Worm (Caenorhabditis elegans) whole organism, L4 larva: Measurements from ENCODE around the gene lir-3.

Experiments used
- D1046.2 ChIP-seq: fragments of 200-800 bp; sonication (Bioruptor generic); IDR thresholded peaks from 2 replicates; pipeline ENCODE4 v1.3.6; 2022; ENCODE audit warnings: missing genetic modification characterization, missing compliant biosample characterization
- F26F4.8 ChIP-seq: fragments of 200-800 bp; sonication (Bioruptor generic); conservative IDR thresholded peaks from 2 replicates; pipeline ENCODE4 v1.3.6; 2022; ENCODE audit warnings: missing genetic modification characterization, missing compliant biosample characterization
- F37D6.2 ChIP-seq: sonication (generic microtip); optimal IDR thresholded peaks from 2 replicates; lab custom pipeline; 2016; ENCODE audit warnings: mild to moderate bottlenecking, missing genetic modification characterization, missing compliant biosample characterization
- F44E2.7 ChIP-seq: fragments of 200-800 bp; sonication (Bioruptor generic); IDR thresholded peaks from 2 replicates; pipeline ENCODE4 v2.1.2; 2022; ENCODE audit warnings: missing genetic modification characterization, missing compliant biosample characterization
- T20F7.1 ChIP-seq: fragments of 200-800 bp; sonication (Bioruptor generic); optimal IDR thresholded peaks from 2 replicates; lab custom pipeline; 2018; ENCODE audit warnings: mild to moderate bottlenecking, missing genetic modification characterization, missing compliant biosample characterization
- Y48G9A.11 ChIP-seq: fragments of 200-800 bp; sonication (Bioruptor generic); IDR thresholded peaks from 2 replicates; pipeline ENCODE4 v1.3.6; 2022; ENCODE audit warnings: missing genetic modification reagents, missing genetic modification characterization, missing compliant biosample characterization
- ZK546.5 ChIP-seq, 2 experiments: sonication (generic microtip); optimal IDR thresholded peaks; 2 replicates each; lab custom pipeline; 2017; ENCODE audit warnings: missing biosample characterization in 2 of 2, missing genetic modification characterization in 2 of 2
- ama-1 ChIP-seq: fragments of 150-350 bp; optimal IDR thresholded peaks from 2 replicates; lab custom pipeline; 2014; ENCODE audit warnings: inconsistent platforms, mixed read lengths
- arid-1 ChIP-seq: fragments of 200-800 bp; sonication (Bioruptor generic); conservative IDR thresholded peaks from 2 replicates; pipeline ENCODE4 v1.3.6; 2022; ENCODE audit warnings: missing genetic modification reagents, missing genetic modification characterization, missing compliant biosample characterization
- ceh-32 ChIP-seq: sonication (generic microtip); optimal IDR thresholded peaks from 2 replicates; lab custom pipeline; 2016; ENCODE audit warnings: mild to moderate bottlenecking, missing genetic modification characterization, missing compliant biosample characterization; ENCODE audit not compliant: poor library complexity
- ceh-82 ChIP-seq: sonication (generic microtip); optimal IDR thresholded peaks from 2 replicates; lab custom pipeline; 2017; ENCODE audit warnings: missing biosample characterization, missing genetic modification characterization
- cey-2 ChIP-seq: sonication (generic microtip); optimal IDR thresholded peaks from 3 replicates; lab custom pipeline; 2017; ENCODE audit warnings: missing genetic modification characterization, mild to moderate bottlenecking, missing compliant biosample characterization, antibody characterized with exemption, borderline replicate concordance; ENCODE audit not compliant: insufficient read depth
- daf-16 ChIP-seq, 3 experiments: sonication (generic microtip); optimal IDR thresholded peaks; 2 replicates each; lab custom pipeline; 2016 to 2017; ENCODE audit warnings: missing genetic modification characterization in 3 of 3, missing genetic modification reagents in 3 of 3, mild to moderate bottlenecking in 2 of 3, missing compliant biosample characterization in 2 of 3, missing biosample characterization in 1 of 3, moderate library complexity in 1 of 3
- daf-8 ChIP-seq: fragments of 200-800 bp; sonication (Bioruptor generic); IDR thresholded peaks from 2 replicates; pipeline ENCODE4 v1.3.6; 2022; ENCODE audit warnings: missing genetic modification characterization, missing compliant biosample characterization
- dmd-8 ChIP-seq: fragments of 200-800 bp; sonication (Bioruptor generic); IDR thresholded peaks from 2 replicates; pipeline ENCODE4 v1.3.6; 2022; ENCODE audit warnings: missing genetic modification characterization, missing compliant biosample characterization
- dmd-9 ChIP-seq: fragments of 200-800 bp; sonication (Bioruptor generic); IDR thresholded peaks from 2 replicates; pipeline ENCODE4 v1.3.6; 2022; ENCODE audit warnings: missing genetic modification reagents, missing genetic modification characterization, missing compliant biosample characterization
- dpl-1 ChIP-seq: fragments of 150-350 bp; optimal IDR thresholded peaks from 2 replicates; lab custom pipeline; 2014; ENCODE audit warnings: missing biosample characterization, missing genetic modification reagents, missing genetic modification characterization
- dve-1 ChIP-seq: sonication (generic microtip); optimal IDR thresholded peaks from 2 replicates; lab custom pipeline; 2017; ENCODE audit warnings: antibody characterized with exemption, mild to moderate bottlenecking, missing genetic modification characterization, missing compliant biosample characterization; ENCODE audit not compliant: insufficient read depth
- egl-43 ChIP-seq: fragments of 200-800 bp; sonication (Bioruptor generic); IDR thresholded peaks from 2 replicates; pipeline ENCODE4 v1.3.6; 2022; ENCODE audit warnings: missing genetic modification reagents, missing genetic modification characterization, missing compliant biosample characterization
- fos-1 ChIP-seq: fragments of 150-350 bp; optimal IDR thresholded peaks from 2 replicates; lab custom pipeline; 2014; ENCODE audit warnings: missing biosample characterization, missing genetic modification characterization
- hlh-11 ChIP-seq: fragments of 200-800 bp; sonication (Bioruptor generic); optimal IDR thresholded peaks from 2 replicates; lab custom pipeline; 2018; ENCODE audit warnings: mild to moderate bottlenecking, missing genetic modification characterization, missing compliant biosample characterization
- hlh-30 ChIP-seq: sonication (generic microtip); optimal IDR thresholded peaks from 2 replicates; lab custom pipeline; 2017; ENCODE audit warnings: antibody characterized with exemption, mild to moderate bottlenecking, missing genetic modification characterization, missing compliant biosample characterization; ENCODE audit not compliant: insufficient read depth
- lin-29 ChIP-seq: fragments of 200-800 bp; sonication (Bioruptor generic); IDR thresholded peaks from 2 replicates; pipeline ENCODE4 v1.3.6; 2022; ENCODE audit warnings: missing genetic modification reagents, missing genetic modification characterization, missing compliant biosample characterization
- madf-9 ChIP-seq: fragments of 200-800 bp; sonication (Bioruptor generic); conservative IDR thresholded peaks from 2 replicates; pipeline ENCODE4 v1.3.6; 2022; ENCODE audit warnings: missing genetic modification reagents, missing genetic modification characterization, missing compliant biosample characterization
- mdl-1 ChIP-seq, 2 experiments: fragments of 150-350 bp in 1 of 2; sonication (generic microtip) in 1 of 2; optimal IDR thresholded peaks; 2 replicates each; lab custom pipeline; 2014 to 2017; ENCODE audit warnings: missing biosample characterization in 2 of 2, missing genetic modification characterization in 2 of 2
- mes-2 ChIP-seq: sonication (generic microtip); optimal IDR thresholded peaks from 2 replicates; lab custom pipeline; 2016; ENCODE audit warnings: missing genotype, mild to moderate bottlenecking, missing genetic modification characterization, missing compliant biosample characterization; ENCODE audit not compliant: poor library complexity, severe bottlenecking
- nhr-111 ChIP-seq: fragments of 200-800 bp; sonication (Bioruptor generic); optimal IDR thresholded peaks from 2 replicates; lab custom pipeline; 2018; ENCODE audit warnings: mild to moderate bottlenecking, missing genetic modification characterization, missing compliant biosample characterization
- nhr-48 ChIP-seq: sonication (generic microtip); optimal IDR thresholded peaks from 2 replicates; lab custom pipeline; 2016; ENCODE audit warnings: mild to moderate bottlenecking, missing genetic modification characterization, missing compliant biosample characterization
- nhr-6 ChIP-seq: fragments of 150-350 bp; optimal IDR thresholded peaks from 2 replicates; lab custom pipeline; 2014; ENCODE audit warnings: missing biosample characterization, missing genetic modification characterization
- nhr-77 ChIP-seq: fragments of 150-350 bp; optimal IDR thresholded peaks from 2 replicates; lab custom pipeline; 2014; ENCODE audit warnings: missing biosample characterization, missing genetic modification characterization
- pha-4 ChIP-seq, 2 experiments: fragments of 150-350 bp in 1 of 2; fragments of 200-800 bp in 1 of 2; sonication (Bioruptor generic) in 1 of 2; IDR thresholded peaks in 1 of 2; optimal IDR thresholded peaks in 1 of 2; 2 replicates each; pipeline versions ENCODE4 v1.3.6 to Lab custom; 2014 to 2022; ENCODE audit warnings: missing genetic modification characterization in 2 of 2, missing genetic modification reagents in 2 of 2, missing biosample characterization in 1 of 2, missing compliant biosample characterization in 1 of 2
- php-3 ChIP-seq: fragments of 200-800 bp; sonication (Bioruptor generic); IDR thresholded peaks from 2 replicates; pipeline ENCODE4 v1.3.6; 2022; ENCODE audit warnings: missing genetic modification reagents, missing genetic modification characterization, missing compliant biosample characterization
- set-16 ChIP-seq: fragments of 200-800 bp; sonication (Bioruptor generic); IDR thresholded peaks from 2 replicates; pipeline ENCODE4 v1.3.6; 2022; ENCODE audit warnings: missing genetic modification reagents, missing genetic modification characterization, missing compliant biosample characterization
- skn-1 ChIP-seq: fragments of 150-350 bp; optimal IDR thresholded peaks from 2 replicates; lab custom pipeline; 2014; ENCODE audit warnings: missing biosample characterization, missing genetic modification characterization
- unc-130 ChIP-seq: sonication (generic microtip); optimal IDR thresholded peaks from 2 replicates; lab custom pipeline; 2016; ENCODE audit warnings: missing genetic modification reagents, missing genetic modification characterization, missing compliant biosample characterization
- unc-39 ChIP-seq: sonication (generic microtip); optimal IDR thresholded peaks from 2 replicates; lab custom pipeline; 2017; ENCODE audit warnings: missing biosample characterization, missing genetic modification characterization
- zfp-2 ChIP-seq: sonication (generic microtip); optimal IDR thresholded peaks from 2 replicates; lab custom pipeline; 2016; ENCODE audit warnings: mild to moderate bottlenecking, missing genetic modification characterization, missing compliant biosample characterization
- zip-11 ChIP-seq: fragments of 200-800 bp; sonication (Bioruptor generic); IDR thresholded peaks from 2 replicates; pipeline ENCODE4 v1.3.6; 2022; ENCODE audit warnings: missing genetic modification characterization, missing compliant biosample characterization
- ztf-11 ChIP-seq: fragments of 150-350 bp; optimal IDR thresholded peaks from 2 replicates; lab custom pipeline; 2014; ENCODE audit warnings: missing biosample characterization, missing genetic modification characterization

Gene lir-3

DNA sequence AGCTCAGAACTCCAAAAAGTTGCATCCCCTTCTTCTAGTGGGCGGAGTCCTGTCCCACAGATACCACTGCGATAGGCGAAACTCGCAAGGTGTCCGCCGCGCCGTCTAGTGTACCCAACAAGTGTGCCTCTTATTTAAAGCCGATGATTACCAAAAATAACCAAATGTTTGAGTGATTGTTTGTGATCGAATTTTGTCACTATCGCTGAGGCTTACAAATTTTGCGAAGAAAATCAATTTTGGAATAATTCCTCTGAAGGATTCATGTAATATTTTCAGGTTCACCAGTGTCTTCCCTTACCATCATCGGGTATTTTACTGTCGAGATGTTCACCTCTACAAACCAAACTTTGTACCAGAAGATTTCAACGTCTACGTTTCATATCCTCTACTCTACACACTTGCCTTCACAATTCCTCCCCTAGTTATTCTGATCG is 39.5 kb upstream of the lir-3 start (continued):
- TF ChIP-seq madf-9 (GFP tag; lab: Robert Waterston, UW) (no peak), ZK546.5 (tag; optimal IDR thresholded peaks at IDR 0.05; lab: Kevin White, UChicago) (no peak), unc-39 (tag; lab: Kevin White, UChicago) (no peak), nhr-77 (tag; lab: Kevin White, UChicago) (peak; percentile 47), fos-1 (tag; lab: Kevin White, UChicago) (no peak), F44E2.7 (GFP tag; lab: Robert Waterston, UW) (no peak), daf-16 (GFP tag; optimal IDR thresholded peaks at IDR 0.05; lab: Kevin White, UChicago) (peak; percentile 60 to 64), daf-16 (tag; optimal IDR thresholded peaks at IDR 0.05; lab: Kevin White, UChicago) (peak; percentile 92), ceh-32 (tag; lab: Kevin White, UChicago) (no peak), T20F7.1 (GFP tag; lab: Kevin White, UChicago) (no peak), D1046.2 (no peak), dpl-1 (GFP tag; lab: Kevin White, UChicago) (peak; percentile 55), ceh-82 (tag; lab: Kevin White, UChicago) (no peak), dmd-9 (GFP tag; lab: Robert Waterston, UW) (no peak), unc-130 (GFP tag; lab: Kevin White, UChicago) (peak; percentile 27), dve-1 (tag; lab: Kevin White, UChicago) (peak; percentile 85), nhr-6 (tag; lab: Kevin White, UChicago) (peak; percentile 71), nhr-48 (tag; lab: Kevin White, UChicago) (peak; percentile 44), zip-11 (GFP tag; lab: Robert Waterston, UW) (no peak), ama-1 (lab: Kevin White, UChicago) (peak; percentile 98), pha-4 (GFP tag; IDR thresholded peaks at IDR 0.05; lab: Robert Waterston, UW) (peak; percentile 77), pha-4 (tag; optimal IDR thresholded peaks at IDR 0.05; lab: Kevin White, UChicago) (no peak), egl-43 (GFP tag; lab: Robert Waterston, UW) (no peak), mes-2 (peak; percentile 89), nhr-111 (GFP tag; lab: Kevin White, UChicago) (no peak), ztf-11 (no peak), set-16 (GFP tag; lab: Robert Waterston, UW) (no peak), mdl-1 (tag; optimal IDR thresholded peaks at IDR 0.05; lab: Kevin White, UChicago) (peak in 1 of 2 experiments; percentile 18), zfp-2 (tag; lab: Kevin White, UChicago) (no peak), lin-29 (GFP tag; lab: Robert Waterston, UW) (no peak), skn-1 (tag; lab: Kevin White, UChicago) (no peak), cey-2 (tag; lab: Kevin White, UChicago) (no peak), Y48G9A.11 (peak; percentile 76), php-3 (GFP tag; lab: Robert Waterston, UW) (peak; percentile 64; the same call in 1 of the 2 replicates), daf-8 (GFP tag; lab: Robert Waterston, UW) (no peak), F37D6.2 (tag; lab: Kevin White, UChicago) (peak; percentile 6), arid-1 (GFP tag; lab: Robert Waterston, UW) (0 out of 2 replicates have a peak, but pooled peaks have one; percentile 51)

- 0 out of 2 replicates have a peak, but pooled peaks have one; percentile 22 for TF ChIP-seq dmd-8 (GFP tag; lab: Robert Waterston, UW)
- TF ChIP-seq hlh-11 (tag; lab: Kevin White, UChicago), result no peak
- TF ChIP-seq set-16 (GFP tag; lab: Robert Waterston, UW), result peak; percentile 75
- no peak for TF ChIP-seq hlh-30 (tag; lab: Kevin White, UChicago)
- TF ChIP-seq F37D6.2 (tag; lab: Kevin White, UChicago), result no peak
- TF ChIP-seq F26F4.8 (GFP tag; lab: Robert Waterston, UW), result no peak
Measured at ce11 chrII:11221771-11222355, 37.3 kb upstream of the lir-3 start, which contains the start of gene plpr-1. Gene plpr-1 (plus strand): TSS chrII:11222305.
